Worm (Caenorhabditis elegans): Measurements from ENCODE around the gene ced-7.

- no peak for TF ChIP-seq nhr-237 (tag; optimal IDR thresholded peaks at IDR 0.05)
- TF ChIP-seq aly-2 (tag; optimal IDR thresholded peaks at IDR 0.05), result no peak
- TF ChIP-seq nhr-6 (tag; optimal IDR thresholded peaks at IDR 0.05), result no peak
- TF ChIP-seq elt-3 (tag; optimal IDR thresholded peaks at IDR 0.05), result no peak
- no peak for TF ChIP-seq snpc-4 (tag; optimal IDR thresholded peaks at IDR 0.05)
- TF ChIP-seq unc-62 (GFP tag; optimal IDR thresholded peaks at IDR 0.05), result no peak
Observed at ce11 chrIII:9608650-9609049, 28.8 kb upstream of the ced-7 start, which contains the start of gene clec-161.

Data from whole organism, L2 larva.